Worm (Caenorhabditis elegans) whole organism, early embryonic: Measurements from ENCODE around the gene srsx-8.

Experiments
- F13C5.2 ChIP-seq: sonication (generic microtip); optimal IDR thresholded peaks from 2 replicates; lab custom pipeline; 2017; ENCODE audit warnings: mild to moderate bottlenecking, missing genetic modification characterization, inconsistent platforms, missing compliant biosample characterization
- aly-1 ChIP-seq: sonication (generic microtip); optimal IDR thresholded peaks from 2 replicates; lab custom pipeline; 2016; ENCODE audit warnings: missing genetic modification characterization, missing compliant biosample characterization
- ceh-36 ChIP-seq: sonication (generic microtip); optimal IDR thresholded peaks from 2 replicates; lab custom pipeline; 2016; ENCODE audit warnings: missing genetic modification characterization, inconsistent platforms, missing compliant biosample characterization
- scrt-1 ChIP-seq: fragments of 200-800 bp; sonication (Bioruptor generic); IDR thresholded peaks from 2 replicates; pipeline ENCODE4 v1.3.6; 2022; ENCODE audit warnings: missing genetic modification characterization, missing compliant biosample characterization
- tra-4 ChIP-seq: sonication (generic microtip); optimal IDR thresholded peaks from 2 replicates; lab custom pipeline; 2017; ENCODE audit warnings: missing genetic modification characterization, missing compliant biosample characterization

DNA sequence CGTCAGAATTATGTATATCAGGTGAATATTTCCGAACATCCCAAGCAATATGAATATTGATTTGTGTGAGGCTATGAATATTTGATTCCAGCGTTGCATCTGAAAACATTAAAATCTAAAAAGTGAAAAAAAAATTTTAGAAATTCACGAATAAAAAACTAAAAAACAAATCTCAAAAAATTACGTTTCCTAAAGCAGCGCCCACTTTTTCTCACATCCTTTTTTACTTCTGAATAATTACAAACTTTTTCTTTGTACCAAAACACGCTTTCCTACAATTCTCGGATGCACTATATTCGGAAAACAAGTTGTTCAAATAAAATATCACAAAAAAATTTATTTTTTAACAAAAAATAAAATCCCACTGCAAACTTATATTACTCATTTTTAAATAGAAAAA is at the start of gene srsx-8:
- TF ChIP-seq tra-4 (tag; lab: Kevin White, UChicago) (no peak), F13C5.2 (tag; lab: Kevin White, UChicago) (no peak), ceh-36 (tag; lab: Kevin White, UChicago) (no peak), aly-1 (tag; lab: Kevin White, UChicago) (no peak), scrt-1 (GFP tag; lab: Robert Waterston, UW) (no peak)
